Worm (Caenorhabditis elegans) whole organism, L1 larva: ENCODE results near the gene F36H12.9.

ENCODE experiments used
- ama-1 ChIP-seq: fragments of 150-350 bp; optimal IDR thresholded peaks from 2 replicates; lab custom pipeline; 2014
- ces-1 ChIP-seq: fragments of 150-350 bp; optimal IDR thresholded peaks from 2 replicates; lab custom pipeline; 2014; ENCODE audit warnings: missing biosample characterization, missing genetic modification reagents, missing genetic modification characterization
- elt-2 ChIP-seq: sonication (generic microtip); optimal IDR thresholded peaks from 2 replicates; lab custom pipeline; 2016; ENCODE audit warnings: missing genetic modification characterization, mild to moderate bottlenecking, inconsistent platforms, missing compliant biosample characterization, missing genetic modification reagents
- elt-3 ChIP-seq, 6 experiments: fragments of 150-350 bp in 1 of 6; sonication (generic microtip); optimal IDR thresholded peaks; 2 replicates each; lab custom pipeline; 2017 to 2018; ENCODE audit warnings: missing biosample characterization in 6 of 6, missing genetic modification characterization in 6 of 6, inconsistent platforms in 1 of 6
- lir-3 ChIP-seq: sonication (generic microtip); optimal IDR thresholded peaks from 2 replicates; lab custom pipeline; 2016; ENCODE audit warnings: mild to moderate bottlenecking, missing genetic modification characterization, moderate library complexity, missing compliant biosample characterization; ENCODE audit not compliant: poor library complexity
- lsy-2 ChIP-seq, 2 experiments: fragments of 150-350 bp; optimal IDR thresholded peaks; 2 replicates each; lab custom pipeline; 2014; ENCODE audit warnings: missing biosample characterization in 2 of 2, missing genetic modification characterization in 2 of 2
- mdl-1 ChIP-seq, 2 experiments: fragments of 150-350 bp; optimal IDR thresholded peaks; 2 replicates each; lab custom pipeline; 2014 to 2017; ENCODE audit warnings: missing biosample characterization in 2 of 2, missing genetic modification characterization in 2 of 2, inconsistent platforms in 1 of 2
- nhr-12 ChIP-seq: sonication (generic microtip); optimal IDR thresholded peaks from 2 replicates; lab custom pipeline; 2017; ENCODE audit warnings: missing biosample characterization, missing genetic modification characterization
- snpc-4 ChIP-seq: fragments of 150-350 bp; optimal IDR thresholded peaks from 2 replicates; lab custom pipeline; 2014; ENCODE audit warnings: missing biosample characterization, missing genetic modification characterization
- sptf-1 ChIP-seq: fragments of 150-350 bp; optimal IDR thresholded peaks from 2 replicates; lab custom pipeline; 2014; ENCODE audit warnings: missing biosample characterization, missing genetic modification characterization
- swsn-7 ChIP-seq: sonication (generic microtip); optimal IDR thresholded peaks from 2 replicates; lab custom pipeline; 2016; ENCODE audit warnings: missing genetic modification characterization, missing compliant biosample characterization
- unc-86 ChIP-seq: sonication (generic microtip); optimal IDR thresholded peaks from 2 replicates; lab custom pipeline; 2016; ENCODE audit warnings: missing genetic modification characterization, missing compliant biosample characterization
- zag-1 ChIP-seq: fragments of 150-350 bp; optimal IDR thresholded peaks from 2 replicates; lab custom pipeline; 2014; ENCODE audit warnings: missing biosample characterization, missing genetic modification characterization
- ztf-11 ChIP-seq, 2 experiments: sonication (generic microtip); optimal IDR thresholded peaks; 2 replicates each; lab custom pipeline; 2016 to 2017; ENCODE audit warnings: missing genetic modification characterization in 2 of 2, missing biosample characterization in 1 of 2, missing compliant biosample characterization in 1 of 2

DNA sequence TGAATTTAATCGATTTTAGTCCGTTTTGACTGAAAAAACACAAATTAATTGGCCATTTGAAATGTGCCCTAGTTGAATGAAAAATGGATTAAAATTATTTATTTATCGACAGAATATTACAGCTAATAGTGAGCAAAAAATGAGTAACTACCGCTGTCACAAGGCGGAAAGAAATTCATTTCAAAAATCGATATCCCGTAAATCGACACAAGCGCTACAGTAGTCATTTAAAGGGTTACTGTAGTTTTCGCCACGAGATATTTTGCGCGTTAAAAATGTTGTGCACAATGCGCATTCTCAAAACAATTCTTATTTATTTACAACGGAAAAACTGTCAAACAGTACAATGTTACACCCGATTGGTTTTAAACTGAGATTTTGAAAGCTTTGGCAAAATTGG, 46.2 kb upstream of the F36H12.9 start:
- TF ChIP-seq unc-86 (tag; lab: Kevin White, UChicago): no peak
- TF ChIP-seq sptf-1 (tag; lab: Kevin White, UChicago): no peak
- no peak for TF ChIP-seq ama-1 (lab: Kevin White, UChicago)
- TF ChIP-seq snpc-4: no peak
- no peak for TF ChIP-seq nhr-12
- TF ChIP-seq mdl-1 (tag; optimal IDR thresholded peaks at IDR 0.05; lab: Kevin White, UChicago): no peak
- no peak for TF ChIP-seq lir-3 (tag; lab: Kevin White, UChicago)
- no peak for TF ChIP-seq ztf-11 (tag; optimal IDR thresholded peaks at IDR 0.05; lab: Kevin White, UChicago)
- TF ChIP-seq lsy-2 (tag; optimal IDR thresholded peaks at IDR 0.05; lab: Kevin White, UChicago): no peak
- no peak for TF ChIP-seq elt-2
- no peak for TF ChIP-seq zag-1
- no peak for TF ChIP-seq elt-3 (tag; optimal IDR thresholded peaks at IDR 0.05; lab: Kevin White, UChicago)
- no peak for TF ChIP-seq ces-1
- TF ChIP-seq swsn-7: no peak
